Fruit fly (Drosophila melanogaster): Measurements from ENCODE around the gene Cpr.

DNA sequence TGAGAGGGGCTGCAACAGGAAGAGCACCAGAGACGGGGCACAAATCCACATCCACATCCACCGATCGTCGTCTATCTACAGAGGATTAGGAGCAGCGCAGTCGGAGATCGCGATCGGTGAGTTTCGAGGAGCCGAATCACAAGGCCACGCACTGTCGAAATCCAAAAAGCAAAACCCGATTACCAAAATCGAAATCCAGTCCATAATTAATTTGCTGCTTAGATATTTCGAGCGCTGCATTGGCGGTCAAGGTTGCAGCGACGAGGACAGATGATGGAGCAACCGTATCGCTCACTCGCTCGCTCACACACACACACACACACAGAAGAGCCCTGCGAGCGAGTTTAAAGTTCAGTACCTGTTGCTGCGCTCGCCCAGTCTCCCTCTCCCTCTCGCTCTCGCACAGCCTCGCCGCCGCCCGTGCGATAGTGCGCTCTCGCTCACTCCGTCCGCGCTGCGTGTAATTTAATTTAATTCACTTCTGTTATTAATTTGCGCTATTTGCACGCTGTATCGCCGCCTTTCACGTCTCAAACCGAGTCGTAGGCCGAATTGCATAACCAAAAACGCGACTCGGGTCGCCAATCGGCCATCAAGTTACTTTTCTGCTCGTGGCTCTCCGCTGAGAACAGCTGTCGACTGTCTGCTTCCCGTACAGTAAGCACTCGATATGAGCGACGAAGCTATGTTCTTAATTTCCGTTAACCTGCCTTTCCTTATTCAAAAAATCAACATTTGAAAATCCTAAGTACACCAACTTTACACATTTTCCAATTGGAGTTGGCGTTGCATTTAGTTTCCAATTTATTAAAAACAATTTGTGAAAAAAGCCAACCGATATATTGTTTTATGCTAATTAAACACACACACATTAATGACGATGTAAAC lies 618 bp downstream of the Cpr start:
- TF ChIP-seq CG15710 (tag; optimal IDR thresholded peaks at IDR 0.05) (no peak), CG8159 (tag; optimal IDR thresholded peaks at IDR 0.05) (peak; percentile 20), CG12605 (GFP tag; IDR thresholded peaks at IDR 0.05) (peak; percentile 56; the same call in 1 of the 2 replicates), EcR (GFP tag; optimal IDR thresholded peaks at IDR 0.05) (peak; percentile 81), CG13204 (GFP tag; optimal IDR thresholded peaks at IDR 0.05) (peak; percentile 99), rn (GFP tag; IDR thresholded peaks at IDR 0.05) (no peak), fd96Ca (GFP tag; IDR thresholded peaks at IDR 0.05) (0 out of 3 replicates have a peak, but pooled peaks have one; percentile 37), CG34367 (tag; optimal IDR thresholded peaks at IDR 0.05) (peak; percentile 13), Pif1A (GFP tag; optimal IDR thresholded peaks at IDR 0.05) (no peak), CG32121 (GFP tag; IDR thresholded peaks at IDR 0.05) (no peak)
